Worm (Caenorhabditis elegans) whole organism, L2 larva: Measurements from ENCODE around the gene C54C6.11.

Experiments used
- ZK546.5 ChIP-seq: sonication (generic microtip); optimal IDR thresholded peaks from 2 replicates; lab custom pipeline; 2017; ENCODE audit warnings: missing biosample characterization, missing genetic modification characterization
- aly-2 ChIP-seq: fragments of 150-350 bp; optimal IDR thresholded peaks from 2 replicates; lab custom pipeline; 2014; ENCODE audit warnings: missing biosample characterization, missing genetic modification characterization
- ama-1 ChIP-seq: fragments of 150-350 bp; optimal IDR thresholded peaks from 2 replicates; lab custom pipeline; 2018; ENCODE audit warnings: inconsistent platforms
- mbf-1 ChIP-seq: sonication (generic microtip); optimal IDR thresholded peaks from 2 replicates; lab custom pipeline; 2017; ENCODE audit warnings: missing biosample characterization, missing genetic modification characterization
- mdl-1 ChIP-seq, 2 experiments: fragments of 150-350 bp in 1 of 2; sonication (generic microtip) in 1 of 2; optimal IDR thresholded peaks; 2 replicates each; lab custom pipeline; 2017; ENCODE audit warnings: missing biosample characterization in 2 of 2, missing genetic modification characterization in 2 of 2
- nhr-12 ChIP-seq: fragments of 150-350 bp; optimal IDR thresholded peaks from 2 replicates; lab custom pipeline; 2014; ENCODE audit warnings: missing biosample characterization, missing genetic modification characterization
- nhr-25 ChIP-seq: fragments of 150-350 bp; sonication (generic microtip); optimal IDR thresholded peaks from 3 replicates; lab custom pipeline; 2014; ENCODE audit warnings: missing biosample characterization, missing genetic modification characterization
- sem-4 ChIP-seq: fragments of 150-350 bp; optimal IDR thresholded peaks from 2 replicates; lab custom pipeline; 2014; ENCODE audit warnings: missing biosample characterization, missing genetic modification reagents, missing genetic modification characterization

DNA sequence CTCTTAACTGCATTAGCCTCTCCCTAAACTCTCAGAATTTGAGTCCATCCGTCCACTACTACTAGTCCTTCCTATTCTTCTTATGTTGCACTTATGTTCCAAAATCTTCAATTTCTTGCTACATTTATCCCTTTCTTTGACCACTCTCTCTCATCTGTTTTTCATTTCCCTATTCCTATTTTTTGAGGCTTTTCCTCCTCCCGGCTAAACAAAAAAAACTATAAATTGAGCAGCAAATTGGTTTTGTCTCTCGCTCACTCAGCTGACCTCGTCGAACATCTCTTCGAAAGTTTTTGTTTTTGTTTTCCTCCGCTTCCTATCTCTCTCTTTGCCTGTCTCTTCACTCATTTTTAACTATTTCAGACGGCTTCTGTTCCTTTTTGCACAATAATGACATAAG lies 42.2 kb downstream of the C54C6.11 start, which contains the start of gene ptp-1:
- TF ChIP-seq nhr-12: no peak
- no peak for TF ChIP-seq ZK546.5 (tag; lab: Kevin White, UChicago)
- TF ChIP-seq nhr-25 (tag; lab: Kevin White, UChicago): no peak
- TF ChIP-seq sem-4 (tag; lab: Kevin White, UChicago): no peak
- TF ChIP-seq ama-1 (lab: Kevin White, UChicago): no peak
- no peak for TF ChIP-seq mdl-1 (tag; optimal IDR thresholded peaks at IDR 0.05; lab: Kevin White, UChicago)
- no peak for TF ChIP-seq mbf-1
- TF ChIP-seq aly-2 (tag; lab: Kevin White, UChicago): no peak
